Fruit fly (Drosophila melanogaster): ENCODE measurements around the gene CG2145.

The CG2145 gene

dm6 chrX:10927110-10927509 is at the start of gene CG2145:
CG2145 (plus strand) TSS chrX:10927399.
- no peak for TF ChIP-seq usp (GFP tag; optimal IDR thresholded peaks at IDR 0.05)
- no peak for TF ChIP-seq psq (optimal IDR thresholded peaks at IDR 0.05)
- TF ChIP-seq CG8478 (optimal IDR thresholded peaks at IDR 0.05) = no peak
- TF ChIP-seq pan (optimal IDR thresholded peaks at IDR 0.05) = no peak
- no peak for TF ChIP-seq EcR (GFP tag; optimal IDR thresholded peaks at IDR 0.05)
- no peak for TF ChIP-seq Dll (optimal IDR thresholded peaks at IDR 0.05)

- TF ChIP-seq EcR (GFP tag; optimal IDR thresholded peaks at IDR 0.05) = no peak
Observed at dm6 chrX:10882786-10883185, 44.4 kb upstream of the CG2145 start.

- TF ChIP-seq EcR (GFP tag; optimal IDR thresholded peaks at IDR 0.05) = no peak
- no peak for TF ChIP-seq pan (optimal IDR thresholded peaks at IDR 0.05)
- no peak for TF ChIP-seq usp (GFP tag; optimal IDR thresholded peaks at IDR 0.05)
- no peak for TF ChIP-seq CG8478 (optimal IDR thresholded peaks at IDR 0.05)
- no peak for TF ChIP-seq Dll (optimal IDR thresholded peaks at IDR 0.05)
- TF ChIP-seq psq (optimal IDR thresholded peaks at IDR 0.05) = no peak
Observed at dm6 chrX:10883740-10884139, 43.5 kb upstream of the CG2145 start.

- TF ChIP-seq EcR (GFP tag; optimal IDR thresholded peaks at IDR 0.05) = no peak
- no peak for TF ChIP-seq pan (optimal IDR thresholded peaks at IDR 0.05)
- no peak for TF ChIP-seq Dll (optimal IDR thresholded peaks at IDR 0.05)
- TF ChIP-seq CG8478 (optimal IDR thresholded peaks at IDR 0.05) = no peak
- TF ChIP-seq psq (optimal IDR thresholded peaks at IDR 0.05) = no peak
- TF ChIP-seq usp (GFP tag; optimal IDR thresholded peaks at IDR 0.05) = no peak
Observed at dm6 chrX:10886418-10886817, 40.8 kb upstream of the CG2145 start.

dm6 chrX:10887643-10888042 is 39.6 kb upstream of the CG2145 start:
- TF ChIP-seq psq (optimal IDR thresholded peaks at IDR 0.05) (no peak), usp (GFP tag; optimal IDR thresholded peaks at IDR 0.05) (no peak), CG8478 (optimal IDR thresholded peaks at IDR 0.05) (no peak)

dm6 chrX:10889955-10890617 is 37.1 kb upstream of the CG2145 start:
- TF ChIP-seq pan (optimal IDR thresholded peaks at IDR 0.05) (no peak), CG8478 (optimal IDR thresholded peaks at IDR 0.05) (no peak), Dll (optimal IDR thresholded peaks at IDR 0.05) (no peak), EcR (GFP tag; optimal IDR thresholded peaks at IDR 0.05) (no peak), usp (GFP tag; optimal IDR thresholded peaks at IDR 0.05) (no peak), psq (optimal IDR thresholded peaks at IDR 0.05) (no peak)

dm6 chrX:10891150-10891549 is 36.0 kb upstream of the CG2145 start, which contains the start of gene Ork1:
Ork1 (minus strand) TSS chrX:10891250.
- TF ChIP-seq usp (GFP tag; optimal IDR thresholded peaks at IDR 0.05) (no peak), CG8478 (optimal IDR thresholded peaks at IDR 0.05) (no peak), Dll (optimal IDR thresholded peaks at IDR 0.05) (no peak), psq (optimal IDR thresholded peaks at IDR 0.05) (no peak), EcR (GFP tag; optimal IDR thresholded peaks at IDR 0.05) (no peak), pan (optimal IDR thresholded peaks at IDR 0.05) (no peak)

dm6 chrX:10893208-10893607 is 34.0 kb upstream of the CG2145 start:
- TF ChIP-seq psq (optimal IDR thresholded peaks at IDR 0.05) (no peak), Dll (optimal IDR thresholded peaks at IDR 0.05) (no peak), pan (optimal IDR thresholded peaks at IDR 0.05) (no peak), EcR (GFP tag; optimal IDR thresholded peaks at IDR 0.05) (no peak), usp (GFP tag; optimal IDR thresholded peaks at IDR 0.05) (no peak), CG8478 (optimal IDR thresholded peaks at IDR 0.05) (no peak)

- TF ChIP-seq Dll (optimal IDR thresholded peaks at IDR 0.05) = no peak
Observed at dm6 chrX:10899232-10899631, 28.0 kb upstream of the CG2145 start, which contains the start of gene CG1582. CG1582 (minus strand) TSS chrX:10899302.

- TF ChIP-seq usp (GFP tag; optimal IDR thresholded peaks at IDR 0.05) = no peak
- TF ChIP-seq psq (optimal IDR thresholded peaks at IDR 0.05) = no peak
- no peak for TF ChIP-seq pan (optimal IDR thresholded peaks at IDR 0.05)
- no peak for TF ChIP-seq Dll (optimal IDR thresholded peaks at IDR 0.05)
- no peak for TF ChIP-seq CG8478 (optimal IDR thresholded peaks at IDR 0.05)
- TF ChIP-seq EcR (GFP tag; optimal IDR thresholded peaks at IDR 0.05) = no peak
Observed at dm6 chrX:10899665-10900064, 27.5 kb upstream of the CG2145 start, which contains the start of gene CG15208. CG15208 (plus strand) TSS chrX:10899965.

- no peak for TF ChIP-seq psq (optimal IDR thresholded peaks at IDR 0.05)
- no peak for TF ChIP-seq usp (GFP tag; optimal IDR thresholded peaks at IDR 0.05)
- no peak for TF ChIP-seq Dll (optimal IDR thresholded peaks at IDR 0.05)
- no peak for TF ChIP-seq CG8478 (optimal IDR thresholded peaks at IDR 0.05)
- no peak for TF ChIP-seq pan (optimal IDR thresholded peaks at IDR 0.05)
- TF ChIP-seq EcR (GFP tag; optimal IDR thresholded peaks at IDR 0.05) = no peak
Observed at dm6 chrX:10905047-10905446, 22.2 kb upstream of the CG2145 start.

dm6 chrX:10905467-10905866 is 21.7 kb upstream of the CG2145 start, which contains the start of gene CG43901:
CG43901 (plus strand) TSS chrX:10905767.
- TF ChIP-seq pan (optimal IDR thresholded peaks at IDR 0.05) = no peak
- no peak for TF ChIP-seq CG8478 (optimal IDR thresholded peaks at IDR 0.05)
- no peak for TF ChIP-seq Dll (optimal IDR thresholded peaks at IDR 0.05)
- no peak for TF ChIP-seq EcR (GFP tag; optimal IDR thresholded peaks at IDR 0.05)
- TF ChIP-seq usp (GFP tag; optimal IDR thresholded peaks at IDR 0.05) = no peak
- no peak for TF ChIP-seq psq (optimal IDR thresholded peaks at IDR 0.05)

dm6 chrX:10906222-10906866 is 20.9 kb upstream of the CG2145 start:
- no peak for TF ChIP-seq EcR (GFP tag; optimal IDR thresholded peaks at IDR 0.05)
- TF ChIP-seq Dll (optimal IDR thresholded peaks at IDR 0.05) = no peak
- TF ChIP-seq CG8478 (optimal IDR thresholded peaks at IDR 0.05) = no peak
- TF ChIP-seq pan (optimal IDR thresholded peaks at IDR 0.05) = no peak
- TF ChIP-seq usp (GFP tag; optimal IDR thresholded peaks at IDR 0.05) = no peak
- no peak for TF ChIP-seq psq (optimal IDR thresholded peaks at IDR 0.05)

Measured in whole organism.